Fruit fly (Drosophila melanogaster): ENCODE measurements around the gene geko.

- no peak for TF ChIP-seq CTCF (optimal IDR thresholded peaks at IDR 0.05)
- no peak for TF ChIP-seq CG8478 (optimal IDR thresholded peaks at IDR 0.05)
Measured at dm6 chr3L:18139184-18139629, at the start of gene geko.
